Worm (Caenorhabditis elegans) whole organism, L1 larva: ENCODE results near the gene B0361.9.

Experiments
- C16A3.4 ChIP-seq: fragments of 150-350 bp; optimal IDR thresholded peaks from 2 replicates; lab custom pipeline; 2014; ENCODE audit warnings: missing biosample characterization, missing genetic modification characterization
- blmp-1 ChIP-seq: fragments of 150-350 bp; optimal IDR thresholded peaks from 2 replicates; lab custom pipeline; 2014; ENCODE audit warnings: missing biosample characterization, missing genetic modification characterization
- egl-27 ChIP-seq, 2 experiments: fragments of 150-350 bp in 1 of 2; sonication (generic microtip); optimal IDR thresholded peaks; 3 replicates each; lab custom pipeline; 2017 to 2018; ENCODE audit warnings: missing biosample characterization in 2 of 2, missing genetic modification characterization in 2 of 2, missing genetic modification reagents in 2 of 2
- nhr-12 ChIP-seq: sonication (generic microtip); optimal IDR thresholded peaks from 2 replicates; lab custom pipeline; 2017; ENCODE audit warnings: missing biosample characterization, missing genetic modification characterization
- nhr-71 ChIP-seq: sonication (generic microtip); optimal IDR thresholded peaks from 2 replicates; lab custom pipeline; 2016; ENCODE audit warnings: mild to moderate bottlenecking, missing genetic modification characterization, moderate library complexity, missing compliant biosample characterization
- nhr-90 ChIP-seq: sonication (generic microtip); optimal IDR thresholded peaks from 2 replicates; lab custom pipeline; 2016; ENCODE audit warnings: mild to moderate bottlenecking, missing genetic modification characterization, missing compliant biosample characterization; ENCODE audit not compliant: poor library complexity
- skn-1 ChIP-seq: fragments of 150-350 bp; optimal IDR thresholded peaks from 2 replicates; lab custom pipeline; 2014; ENCODE audit warnings: missing biosample characterization, missing genetic modification characterization
- sox-4 ChIP-seq: sonication (generic microtip); optimal IDR thresholded peaks from 2 replicates; lab custom pipeline; 2016; ENCODE audit warnings: missing genetic modification characterization, missing compliant biosample characterization
- tbx-2 ChIP-seq: sonication (generic microtip); optimal IDR thresholded peaks from 2 replicates; lab custom pipeline; 2016; ENCODE audit warnings: missing genetic modification characterization, missing compliant biosample characterization
- ztf-4 ChIP-seq: fragments of 150-350 bp; optimal IDR thresholded peaks from 2 replicates; lab custom pipeline; 2014; ENCODE audit warnings: missing biosample characterization, missing genetic modification characterization

DNA sequence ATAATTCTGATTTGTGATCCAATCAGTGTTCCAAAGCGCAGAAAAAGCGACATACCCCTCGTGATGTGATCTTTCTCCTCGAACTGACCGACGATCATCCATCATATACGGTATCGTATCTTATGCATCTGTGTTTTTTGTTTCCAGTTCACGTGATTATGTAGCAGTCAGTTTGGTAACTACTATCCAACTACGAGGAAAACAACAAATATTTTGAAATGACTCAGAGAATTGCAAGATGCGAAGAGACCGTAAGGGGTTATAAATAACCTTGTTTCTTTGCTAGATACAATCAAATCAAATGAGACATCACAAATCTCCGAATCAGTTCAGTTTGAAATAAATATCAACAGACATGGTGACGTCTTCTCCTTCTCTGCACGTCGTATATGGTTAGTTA is 738 bp upstream of the B0361.9 start:
- peak; percentile 64 for TF ChIP-seq blmp-1 (tag; lab: Kevin White, UChicago)
- TF ChIP-seq sox-4 (tag; lab: Kevin White, UChicago): no peak
- no peak for TF ChIP-seq nhr-12 (tag; lab: Kevin White, UChicago)
- no peak for TF ChIP-seq egl-27 (tag; optimal IDR thresholded peaks at IDR 0.05; lab: Kevin White, UChicago)
- TF ChIP-seq nhr-90: peak; percentile 84
- peak; percentile 85 for TF ChIP-seq nhr-71 (tag; lab: Kevin White, UChicago)
- no peak for TF ChIP-seq skn-1
- peak; percentile 69 for TF ChIP-seq C16A3.4
- TF ChIP-seq ztf-4: no peak
- TF ChIP-seq tbx-2 (tag; lab: Kevin White, UChicago): peak; percentile 63
